Fruit fly (Drosophila melanogaster) whole organism, embryonic: ENCODE data around the gene Etl1.

Source experiments
- Bgb ChIP-seq: fragments of 200-800 bp; sonication (Bioruptor generic); IDR thresholded peaks from 2 replicates; pipeline ENCODE4 v1.3.6; 2022; ENCODE audit warnings: missing biosample characterization, missing genetic modification characterization; ENCODE audit not compliant: partially characterized antibody
- CG10209 ChIP-seq: fragments of 200-800 bp; sonication (Bioruptor generic); optimal IDR thresholded peaks from 3 replicates; lab custom pipeline; 2017; ENCODE audit warnings: missing biosample characterization, mild to moderate bottlenecking, missing genetic modification characterization, missing genetic modification reagents
- CG10654 ChIP-seq: fragments of 200-800 bp; sonication (Bioruptor generic); optimal IDR thresholded peaks from 2 replicates; lab custom pipeline; 2016; ENCODE audit warnings: missing biosample characterization, missing genetic modification characterization
- CG12299 ChIP-seq: fragments of 200-800 bp; sonication (Bioruptor generic); optimal IDR thresholded peaks from 2 replicates; lab custom pipeline; 2018; ENCODE audit warnings: missing biosample characterization, mild to moderate bottlenecking, missing genetic modification characterization
- CG15269 ChIP-seq: fragments of 200-800 bp; sonication (Bioruptor generic); optimal IDR thresholded peaks from 2 replicates; lab custom pipeline; 2018; ENCODE audit warnings: missing biosample characterization, mild to moderate bottlenecking, missing genetic modification characterization, moderate library complexity
- CG16815 ChIP-seq: fragments of 200-800 bp; sonication (Bioruptor generic); optimal IDR thresholded peaks from 3 replicates; lab custom pipeline; 2017; ENCODE audit warnings: missing biosample characterization, mild to moderate bottlenecking, missing genetic modification characterization
- CG16863 ChIP-seq: fragments of 200-800 bp; sonication (Bioruptor generic); optimal IDR thresholded peaks from 3 replicates; lab custom pipeline; 2016; ENCODE audit warnings: missing biosample characterization, missing genetic modification characterization
- CG17912 ChIP-seq: fragments of 200-800 bp; sonication (Bioruptor generic); optimal IDR thresholded peaks from 2 replicates; lab custom pipeline; 2018; ENCODE audit warnings: missing biosample characterization, mild to moderate bottlenecking, missing genetic modification characterization
- CG2129 ChIP-seq: fragments of 200-800 bp; sonication (Bioruptor generic); IDR thresholded peaks from 2 replicates; pipeline ENCODE4 v1.3.6; 2022; ENCODE audit warnings: missing biosample characterization, missing genetic modification characterization; ENCODE audit not compliant: partially characterized antibody
- CG2202 ChIP-seq: fragments of 200-800 bp; sonication (Bioruptor generic); optimal IDR thresholded peaks from 2 replicates; lab custom pipeline; 2018; ENCODE audit warnings: missing biosample characterization, mild to moderate bottlenecking, missing genetic modification characterization
- CG30403 ChIP-seq: fragments of 200-800 bp; sonication (Bioruptor generic); optimal IDR thresholded peaks from 3 replicates; lab custom pipeline; 2016; ENCODE audit warnings: missing biosample characterization, missing genetic modification characterization
- CG31441 ChIP-seq: fragments of 200-800 bp; sonication (Bioruptor generic); IDR thresholded peaks from 2 replicates; pipeline ENCODE4 v1.3.6; 2022; ENCODE audit warnings: missing biosample characterization, missing genetic modification characterization
- CG4424 ChIP-seq: fragments of 200-800 bp; sonication (Bioruptor generic); optimal IDR thresholded peaks from 3 replicates; lab custom pipeline; 2016; ENCODE audit warnings: missing biosample characterization, missing genetic modification characterization
- CG4617 ChIP-seq: fragments of 200-800 bp; sonication (Bioruptor generic); optimal IDR thresholded peaks from 3 replicates; lab custom pipeline; 2016; ENCODE audit warnings: missing biosample characterization, missing genetic modification characterization, borderline replicate concordance
- CG4854 ChIP-seq: fragments of 200-800 bp; sonication (Bioruptor generic); optimal IDR thresholded peaks from 2 replicates; lab custom pipeline; 2016; ENCODE audit warnings: missing biosample characterization, missing genetic modification characterization, inconsistent platforms
- CG6254 ChIP-seq: fragments of 200-800 bp; sonication (Bioruptor generic); optimal IDR thresholded peaks from 3 replicates; lab custom pipeline; 2017; ENCODE audit warnings: mild to moderate bottlenecking, missing biosample characterization, missing genetic modification reagents, missing genetic modification characterization
- CG6272 ChIP-seq: fragments of 200-800 bp; sonication (Bioruptor generic); IDR thresholded peaks from 2 replicates; pipeline ENCODE4 v1.3.6; 2022; ENCODE audit warnings: missing biosample characterization, missing genetic modification characterization
- CG7556 ChIP-seq: fragments of 200-800 bp; sonication (Bioruptor generic); optimal IDR thresholded peaks from 2 replicates; lab custom pipeline; 2017; ENCODE audit warnings: missing biosample characterization, mild to moderate bottlenecking, missing genetic modification characterization
- CG7745 ChIP-seq: fragments of 200-800 bp; sonication (Bioruptor generic); optimal IDR thresholded peaks from 2 replicates; lab custom pipeline; 2018; ENCODE audit warnings: missing biosample characterization, mild to moderate bottlenecking, missing genetic modification characterization, moderate library complexity
- CkIIα-i1 ChIP-seq: fragments of 200-800 bp; sonication (Bioruptor generic); IDR thresholded peaks from 2 replicates; pipeline ENCODE4 v1.3.6; 2022; ENCODE audit warnings: missing biosample characterization, missing genetic modification characterization
- Dbx ChIP-seq: fragments of 200-800 bp; sonication (Bioruptor generic); IDR thresholded peaks from 3 replicates; pipeline ENCODE4 v1.3.6; 2022; ENCODE audit warnings: missing biosample characterization, missing genetic modification characterization
- Dip2 ChIP-seq: fragments of 200-800 bp; sonication (Bioruptor generic); IDR thresholded peaks from 2 replicates; pipeline ENCODE4 v1.3.6; 2022; ENCODE audit warnings: missing biosample characterization, missing genetic modification characterization
- GATAe ChIP-seq: fragments of 200-800 bp; sonication (Bioruptor generic); conservative IDR thresholded peaks from 2 replicates; pipeline ENCODE4 v1.3.6; 2022; ENCODE audit warnings: missing biosample characterization, missing genetic modification characterization
- Gug ChIP-seq: fragments of 200-800 bp; sonication (Bioruptor generic); IDR thresholded peaks from 4 replicates; pipeline ENCODE4 v1.3.6; 2022; ENCODE audit warnings: missing biosample characterization, missing genetic modification characterization
- Hmr ChIP-seq: fragments of 200-800 bp; sonication (Bioruptor generic); optimal IDR thresholded peaks from 3 replicates; lab custom pipeline; 2017; ENCODE audit warnings: mild to moderate bottlenecking, missing biosample characterization, missing genetic modification reagents, missing genetic modification characterization
- Mes4 ChIP-seq: fragments of 200-800 bp; sonication (Bioruptor generic); optimal IDR thresholded peaks from 2 replicates; lab custom pipeline; 2016; ENCODE audit warnings: missing biosample characterization, missing genetic modification characterization
- NK7.1 ChIP-seq: fragments of 200-800 bp; sonication (Bioruptor generic); optimal IDR thresholded peaks from 3 replicates; lab custom pipeline; 2016; ENCODE audit warnings: missing biosample characterization, missing genetic modification characterization
- Ravus ChIP-seq: fragments of 200-800 bp; sonication (Bioruptor generic); IDR thresholded peaks from 2 replicates; pipeline ENCODE4 v1.3.6; 2022; ENCODE audit warnings: missing biosample characterization, missing genetic modification characterization
- Tbp ChIP-seq: fragments of >200 bp; optimal IDR thresholded peaks from 2 replicates; lab custom pipeline; 2018; ENCODE audit warnings: missing biosample characterization, missing genetic modification characterization
- cg ChIP-seq: fragments of 200-800 bp; sonication (Bioruptor generic); optimal IDR thresholded peaks from 3 replicates; lab custom pipeline; 2019; ENCODE audit warnings: missing biosample characterization, mild to moderate bottlenecking, missing genetic modification characterization, moderate library complexity
- crp ChIP-seq, 2 experiments: fragments of 200-800 bp; sonication (Bioruptor generic); optimal IDR thresholded peaks; 2 replicates in 1 of 2; 3 replicates in 1 of 2; lab custom pipeline; 2017; ENCODE audit warnings: missing biosample characterization in 2 of 2, missing genetic modification characterization in 2 of 2, mild to moderate bottlenecking in 1 of 2, moderate library complexity in 1 of 2
- dimm ChIP-seq: fragments of 200-800 bp; sonication (Bioruptor generic); IDR thresholded peaks from 2 replicates; pipeline ENCODE4 v1.3.6; 2022; ENCODE audit warnings: missing biosample characterization, missing genetic modification characterization
- en ChIP-seq: fragments of 200-800 bp; sonication (Bioruptor generic); optimal IDR thresholded peaks from 2 replicates; lab custom pipeline; 2016; ENCODE audit warnings: missing biosample characterization, missing genetic modification characterization
- eyg ChIP-seq: fragments of 200-800 bp; sonication (Bioruptor generic); optimal IDR thresholded peaks from 3 replicates; lab custom pipeline; 2016; ENCODE audit warnings: missing biosample characterization, missing genetic modification characterization
- fd64A ChIP-seq: fragments of 200-800 bp; sonication (Bioruptor generic); optimal IDR thresholded peaks from 3 replicates; lab custom pipeline; 2018; ENCODE audit warnings: missing biosample characterization, mild to moderate bottlenecking, missing genetic modification characterization
- gfzf ChIP-seq: fragments of 200-800 bp; sonication (Bioruptor generic); optimal IDR thresholded peaks from 2 replicates; lab custom pipeline; 2016; ENCODE audit warnings: missing biosample characterization, mild to moderate bottlenecking, missing genetic modification characterization, moderate library complexity
- ham ChIP-seq: fragments of 200-800 bp; sonication (Bioruptor generic); IDR thresholded peaks from 2 replicates; pipeline ENCODE4 v1.3.6; 2022; ENCODE audit warnings: missing biosample characterization, missing genetic modification characterization
- knrl ChIP-seq: fragments of 200-800 bp; sonication (Bioruptor generic); IDR thresholded peaks from 3 replicates; pipeline ENCODE4 v1.3.6; 2022; ENCODE audit warnings: missing biosample characterization, missing genetic modification characterization; ENCODE audit not compliant: partially characterized antibody
- lola ChIP-seq, 3 experiments: fragments of >200 bp in 2 of 3; fragments of 200-800 bp in 1 of 3; sonication (Bioruptor generic) in 1 of 3; optimal IDR thresholded peaks; 2 replicates each; lab custom pipeline; 2017 to 2019; ENCODE audit warnings: missing biosample characterization in 3 of 3, missing genetic modification characterization in 3 of 3, mild to moderate bottlenecking in 1 of 3, moderate library complexity in 1 of 3
- luna ChIP-seq: fragments of 200-800 bp; sonication (Bioruptor generic); optimal IDR thresholded peaks from 2 replicates; lab custom pipeline; 2016; ENCODE audit warnings: missing biosample characterization, missing genetic modification characterization
- nmo ChIP-seq: fragments of 200-800 bp; sonication (Bioruptor generic); optimal IDR thresholded peaks from 2 replicates; lab custom pipeline; 2018; ENCODE audit warnings: missing biosample characterization, mild to moderate bottlenecking, missing genetic modification characterization, moderate library complexity
- run ChIP-seq: fragments of 200-800 bp; sonication (Bioruptor generic); optimal IDR thresholded peaks from 3 replicates; lab custom pipeline; 2018; ENCODE audit warnings: missing biosample characterization, mild to moderate bottlenecking, missing genetic modification characterization
- trh ChIP-seq: fragments of 200-800 bp; sonication (Bioruptor generic); optimal IDR thresholded peaks from 2 replicates; lab custom pipeline; 2016; ENCODE audit warnings: missing biosample characterization, missing genetic modification characterization
- unc-4 ChIP-seq: fragments of 200-800 bp; sonication (Bioruptor generic); IDR thresholded peaks from 2 replicates; pipeline ENCODE4 v1.3.6; 2022; ENCODE audit warnings: missing biosample characterization, missing genetic modification characterization; ENCODE audit not compliant: partially characterized antibody
- unpg ChIP-seq: fragments of 200-800 bp; sonication (Bioruptor generic); optimal IDR thresholded peaks from 3 replicates; lab custom pipeline; 2018; ENCODE audit warnings: missing biosample characterization, mild to moderate bottlenecking, missing genetic modification characterization, moderate library complexity
- usp ChIP-seq: fragments of >200 bp; optimal IDR thresholded peaks from 2 replicates; lab custom pipeline; 2017; ENCODE audit warnings: missing biosample characterization, missing genetic modification characterization
- z ChIP-seq: fragments of 200-800 bp; sonication (Bioruptor generic); IDR thresholded peaks from 3 replicates; pipeline ENCODE4 v1.3.6; 2022; ENCODE audit warnings: missing biosample characterization, missing genetic modification characterization
- zen2 ChIP-seq: fragments of 200-800 bp; sonication (Bioruptor generic); IDR thresholded peaks from 3 replicates; pipeline ENCODE4 v1.3.6; 2022; ENCODE audit warnings: missing biosample characterization, missing genetic modification characterization; ENCODE audit not compliant: partially characterized antibody
- zfh2 ChIP-seq: fragments of 200-800 bp; sonication (Bioruptor generic); optimal IDR thresholded peaks from 2 replicates; lab custom pipeline; 2016; ENCODE audit warnings: missing biosample characterization, missing genetic modification characterization

The Etl1 gene

dm6 chr2L:9947738-9948519, 35.5 kb upstream of the Etl1 start (continued):
- TF ChIP-seq CG16863: no peak
- TF ChIP-seq Dip2 (GFP tag; lab: Robert Waterston, UW): no peak
- TF ChIP-seq GATAe (GFP tag; lab: Robert Waterston, UW): 0 out of 2 replicates have a peak, but pooled peaks have one; percentile 20
- no peak for TF ChIP-seq CG7745
- no peak for TF ChIP-seq Tbp
- TF ChIP-seq CG10654 (GFP tag; lab: Kevin White, UChicago): no peak
- TF ChIP-seq z (GFP tag; lab: Robert Waterston, UW): no peak
- TF ChIP-seq CG2202 (tag; lab: Kevin White, UChicago): no peak
- no peak for TF ChIP-seq CG4854 (GFP tag; lab: Kevin White, UChicago)
- TF ChIP-seq CG17912 (GFP tag; lab: Kevin White, UChicago): no peak
- TF ChIP-seq CG2129 (GFP tag; lab: Robert Waterston, UW): no peak
- TF ChIP-seq CG15269 (tag; lab: Kevin White, UChicago): peak; percentile 18
- TF ChIP-seq gfzf (GFP tag; lab: Kevin White, UChicago): no peak
- TF ChIP-seq CG4424: no peak
- TF ChIP-seq crp (GFP tag; optimal IDR thresholded peaks at IDR 0.05; lab: Kevin White, UChicago): no peak
- TF ChIP-seq Mes4 (GFP tag; lab: Kevin White, UChicago): no peak
- TF ChIP-seq en (GFP tag; lab: Kevin White, UChicago): no peak
- TF ChIP-seq Hmr (GFP tag; lab: Kevin White, UChicago): no peak
- TF ChIP-seq Ravus: no peak
- TF ChIP-seq luna (GFP tag; lab: Kevin White, UChicago): no peak
- TF ChIP-seq lola (GFP tag; optimal IDR thresholded peaks at IDR 0.05; lab: Kevin White, UChicago): no peak
- no peak for TF ChIP-seq zen2
- TF ChIP-seq CG6254 (GFP tag; lab: Kevin White, UChicago): no peak
- TF ChIP-seq CG16815 (GFP tag; lab: Kevin White, UChicago): no peak
- no peak for TF ChIP-seq CG31441
- no peak for TF ChIP-seq ham (GFP tag; lab: Robert Waterston, UW)
- peak; percentile 68 for TF ChIP-seq cg (GFP tag; lab: Kevin White, UChicago)
- TF ChIP-seq eyg: no peak
- no peak for TF ChIP-seq unpg
- no peak for TF ChIP-seq knrl (GFP tag; lab: Robert Waterston, UW)
- no peak for TF ChIP-seq fd64A (GFP tag; lab: Kevin White, UChicago)
- no peak for TF ChIP-seq zfh2 (GFP tag; lab: Kevin White, UChicago)
- TF ChIP-seq dimm (GFP tag; lab: Robert Waterston, UW): no peak
- no peak for TF ChIP-seq CG30403 (GFP tag; lab: Kevin White, UChicago)
- TF ChIP-seq CG7556 (GFP tag; lab: Kevin White, UChicago): peak; percentile 12
- no peak for TF ChIP-seq Dbx (GFP tag; lab: Robert Waterston, UW)
- TF ChIP-seq unc-4 (GFP tag; lab: Robert Waterston, UW): no peak
- TF ChIP-seq trh (GFP tag; lab: Kevin White, UChicago): no peak
- TF ChIP-seq usp (GFP tag; lab: Kevin White, UChicago): no peak
- no peak for TF ChIP-seq Gug (GFP tag; lab: Robert Waterston, UW)
- no peak for TF ChIP-seq NK7.1 (GFP tag; lab: Kevin White, UChicago)
- no peak for TF ChIP-seq CG12299 (tag; lab: Kevin White, UChicago)
- peak; percentile 3 for TF ChIP-seq nmo (GFP tag; lab: Kevin White, UChicago)
- no peak for TF ChIP-seq CG6272 (GFP tag; lab: Robert Waterston, UW)
- no peak for TF ChIP-seq Bgb (GFP tag; lab: Robert Waterston, UW)
- no peak for TF ChIP-seq run (tag; lab: Kevin White, UChicago)
- TF ChIP-seq CkIIα-i1 (GFP tag; lab: Robert Waterston, UW): no peak
- TF ChIP-seq CG10209: no peak
- TF ChIP-seq CG4617 (GFP tag; lab: Kevin White, UChicago): no peak
